Worm (Caenorhabditis elegans): ENCODE measurements around the gene cat-4.

DNA sequence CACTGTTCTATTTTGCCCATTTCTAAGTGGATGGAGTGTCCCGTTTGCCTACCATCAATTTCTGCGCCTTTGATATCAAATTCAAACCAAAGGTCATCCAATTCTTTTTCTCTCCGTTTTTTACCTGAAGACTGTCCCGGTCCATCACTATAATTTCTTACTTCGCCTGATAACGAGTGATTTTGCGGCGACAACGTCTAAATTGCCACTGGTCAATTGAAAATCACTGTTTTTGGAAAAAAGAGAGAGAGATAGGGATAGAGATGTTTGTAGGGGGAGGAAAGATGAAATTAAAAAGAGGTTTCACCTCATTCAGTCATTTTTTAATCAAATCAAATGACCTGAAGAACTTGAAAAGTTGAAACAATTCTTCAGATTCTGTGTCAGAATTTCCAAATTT, 6.8 kb downstream of the cat-4 start:
- TF ChIP-seq him-1 (tag; optimal IDR thresholded peaks at IDR 0.05): no peak
- no peak for TF ChIP-seq dao-5 (tag; optimal IDR thresholded peaks at IDR 0.05)
- no peak for TF ChIP-seq W03F9.2 (tag; optimal IDR thresholded peaks at IDR 0.05)

Data from whole organism, L4/young adult.